Worm (Caenorhabditis elegans) whole organism, young adult: Measurements from ENCODE around the gene F45E1.1.

Source experiments
- B0336.3 ChIP-seq: fragments of 200-800 bp; sonication (Bioruptor generic); IDR thresholded peaks from 2 replicates; pipeline ENCODE4 v1.3.6; 2022; ENCODE audit warnings: missing genetic modification characterization, missing compliant biosample characterization
- C06A6.2 ChIP-seq: fragments of 200-800 bp; sonication (Bioruptor generic); conservative IDR thresholded peaks from 2 replicates; pipeline ENCODE4 v1.3.6; 2022; ENCODE audit warnings: missing genetic modification characterization, missing compliant biosample characterization
- F10E7.11 ChIP-seq: sonication (generic microtip); optimal IDR thresholded peaks from 2 replicates; lab custom pipeline; 2017; ENCODE audit warnings: mild to moderate bottlenecking, missing genetic modification characterization, moderate library complexity, missing compliant biosample characterization
- F39B2.1 ChIP-seq: fragments of 200-800 bp; sonication (Bioruptor generic); IDR thresholded peaks from 2 replicates; pipeline ENCODE4 v1.3.6; 2022; ENCODE audit warnings: missing genetic modification reagents, missing genetic modification characterization, missing compliant biosample characterization
- F52B5.7 ChIP-seq: sonication (generic microtip); optimal IDR thresholded peaks from 2 replicates; lab custom pipeline; 2016; ENCODE audit warnings: mild to moderate bottlenecking, missing genetic modification characterization, missing compliant biosample characterization
- K11D2.4 ChIP-seq: fragments of 200-800 bp; sonication (Bioruptor generic); IDR thresholded peaks from 2 replicates; pipeline ENCODE4 v1.3.6; 2022; ENCODE audit warnings: missing genetic modification reagents, missing genetic modification characterization, missing compliant biosample characterization
- K12H6.12 ChIP-seq: fragments of 200-800 bp; sonication (Bioruptor generic); optimal IDR thresholded peaks from 2 replicates; lab custom pipeline; 2018; ENCODE audit warnings: mild to moderate bottlenecking, missing genetic modification characterization, missing compliant biosample characterization
- T07F8.4 ChIP-seq: sonication (generic microtip); optimal IDR thresholded peaks from 2 replicates; lab custom pipeline; 2016; ENCODE audit warnings: mild to moderate bottlenecking, missing genetic modification characterization, moderate library complexity, missing compliant biosample characterization
- Y79H2A.3 ChIP-seq: fragments of 200-800 bp; sonication (Bioruptor generic); conservative IDR thresholded peaks from 2 replicates; pipeline ENCODE4 v1.3.6; 2022; ENCODE audit warnings: missing genetic modification reagents, missing genetic modification characterization, missing compliant biosample characterization
- ZK185.1 ChIP-seq: sonication (generic microtip); optimal IDR thresholded peaks from 2 replicates; lab custom pipeline; 2016; ENCODE audit warnings: mild to moderate bottlenecking, missing genetic modification characterization, missing compliant biosample characterization; ENCODE audit not compliant: poor library complexity, severe bottlenecking
- akir-1 ChIP-seq: fragments of 200-800 bp; sonication (Bioruptor generic); optimal IDR thresholded peaks from 2 replicates; lab custom pipeline; 2018; ENCODE audit warnings: mild to moderate bottlenecking, missing genetic modification characterization, moderate library complexity, missing compliant biosample characterization
- ama-1 ChIP-seq, 3 experiments: fragments of 150-350 bp in 1 of 3; sonication (generic microtip) in 2 of 3; optimal IDR thresholded peaks; 2 replicates each; lab custom pipeline; 2014 to 2018; ENCODE audit warnings: missing biosample characterization in 2 of 3, missing genetic modification characterization in 2 of 3, missing genetic modification reagents in 2 of 3
- aptf-2 ChIP-seq: fragments of 200-800 bp; sonication (Bioruptor generic); conservative IDR thresholded peaks from 2 replicates; pipeline ENCODE4 v1.3.6; 2022; ENCODE audit warnings: missing genetic modification reagents, missing genetic modification characterization, missing compliant biosample characterization
- aptf-3 ChIP-seq: fragments of 200-800 bp; sonication (Bioruptor generic); IDR thresholded peaks from 2 replicates; pipeline ENCODE4 v1.3.6; 2022; ENCODE audit warnings: missing genetic modification characterization, missing compliant biosample characterization
- atf-7 ChIP-seq: sonication (generic microtip); optimal IDR thresholded peaks from 2 replicates; lab custom pipeline; 2017; ENCODE audit warnings: mild to moderate bottlenecking, missing genetic modification characterization, missing compliant biosample characterization
- attf-5 ChIP-seq: fragments of 200-800 bp; sonication (Bioruptor generic); optimal IDR thresholded peaks from 2 replicates; lab custom pipeline; 2018; ENCODE audit warnings: mild to moderate bottlenecking, missing genetic modification characterization, missing compliant biosample characterization
- ceh-40 ChIP-seq: fragments of 200-800 bp; sonication (Bioruptor generic); IDR thresholded peaks from 2 replicates; pipeline ENCODE4 v1.3.6; 2022; ENCODE audit warnings: missing genetic modification characterization, missing compliant biosample characterization
- ceh-91 ChIP-seq: fragments of 200-800 bp; sonication (Bioruptor generic); IDR thresholded peaks from 2 replicates; pipeline ENCODE4 v1.3.6; 2022; ENCODE audit warnings: missing genetic modification reagents, missing genetic modification characterization, missing compliant biosample characterization
- chd-7 ChIP-seq: sonication (generic microtip); optimal IDR thresholded peaks from 2 replicates; lab custom pipeline; 2016; ENCODE audit warnings: mild to moderate bottlenecking, missing genetic modification characterization, moderate library complexity, missing compliant biosample characterization
- dox-1 ChIP-seq: fragments of 200-800 bp; sonication (Bioruptor generic); IDR thresholded peaks from 2 replicates; pipeline ENCODE4 v1.3.6; 2022; ENCODE audit warnings: missing genetic modification reagents, missing genetic modification characterization, missing compliant biosample characterization
- egl-18 ChIP-seq: fragments of 200-800 bp; sonication (Bioruptor generic); IDR thresholded peaks from 2 replicates; pipeline ENCODE4 v1.3.6; 2022; ENCODE audit warnings: missing genetic modification reagents, missing genetic modification characterization, missing compliant biosample characterization
- egrh-3 ChIP-seq: fragments of 200-800 bp; sonication (Bioruptor generic); IDR thresholded peaks from 2 replicates; pipeline ENCODE4 v1.3.6; 2022; ENCODE audit warnings: missing genetic modification reagents, missing genetic modification characterization, missing compliant biosample characterization
- ets-4 ChIP-seq: fragments of 200-800 bp; sonication (Bioruptor generic); optimal IDR thresholded peaks from 2 replicates; lab custom pipeline; 2018; ENCODE audit warnings: mild to moderate bottlenecking, missing genetic modification characterization, missing compliant biosample characterization
- gei-17 ChIP-seq: fragments of 200-800 bp; sonication (Bioruptor generic); optimal IDR thresholded peaks from 2 replicates; lab custom pipeline; 2018; ENCODE audit warnings: mild to moderate bottlenecking, missing genetic modification characterization, missing compliant biosample characterization
- hmg-1.2 ChIP-seq: fragments of 200-800 bp; sonication (Bioruptor generic); IDR thresholded peaks from 2 replicates; pipeline ENCODE4 v1.3.6; 2022; ENCODE audit warnings: missing genetic modification reagents, missing genetic modification characterization, missing compliant biosample characterization
- let-526 ChIP-seq: fragments of 200-800 bp; sonication (Bioruptor generic); IDR thresholded peaks from 2 replicates; pipeline ENCODE4 v1.3.6; 2022; ENCODE audit warnings: missing genetic modification reagents, missing genetic modification characterization, missing compliant biosample characterization
- lin-54 ChIP-seq: fragments of 200-800 bp; sonication (Bioruptor generic); optimal IDR thresholded peaks from 2 replicates; lab custom pipeline; 2018; ENCODE audit warnings: mild to moderate bottlenecking, missing genetic modification characterization, missing compliant biosample characterization
- lir-1 ChIP-seq: fragments of 200-800 bp; sonication (Bioruptor generic); conservative IDR thresholded peaks from 2 replicates; pipeline ENCODE4 v1.3.6; 2022; ENCODE audit warnings: missing genetic modification reagents, missing genetic modification characterization, missing compliant biosample characterization
- madf-10 ChIP-seq: sonication (generic microtip); optimal IDR thresholded peaks from 2 replicates; lab custom pipeline; 2016; ENCODE audit warnings: mild to moderate bottlenecking, missing genetic modification characterization, missing compliant biosample characterization
- madf-8 ChIP-seq: fragments of 200-800 bp; sonication (Bioruptor generic); conservative IDR thresholded peaks from 2 replicates; pipeline ENCODE4 v1.3.6; 2022; ENCODE audit warnings: missing genetic modification reagents, missing genetic modification characterization, missing compliant biosample characterization
- mcd-1 ChIP-seq: fragments of 200-800 bp; sonication (Bioruptor generic); IDR thresholded peaks from 2 replicates; pipeline ENCODE4 v1.3.6; 2022; ENCODE audit warnings: missing genetic modification reagents, missing genetic modification characterization, missing compliant biosample characterization
- mes-4 ChIP-seq: sonication (generic microtip); optimal IDR thresholded peaks from 2 replicates; lab custom pipeline; 2016; ENCODE audit warnings: missing genotype, missing genetic modification characterization, missing compliant biosample characterization
- nfyb-1 ChIP-seq: fragments of 200-800 bp; sonication (Bioruptor generic); IDR thresholded peaks from 2 replicates; pipeline ENCODE4 v1.3.6; 2022; ENCODE audit warnings: missing genetic modification reagents, missing genetic modification characterization, missing compliant biosample characterization
- nhr-90 ChIP-seq: sonication (generic microtip); optimal IDR thresholded peaks from 2 replicates; lab custom pipeline; 2016; ENCODE audit warnings: missing genotype, mild to moderate bottlenecking, missing genetic modification characterization, missing compliant biosample characterization
- rpc-1 ChIP-seq, 2 experiments: fragments of 150-350 bp in 1 of 2; sonication (generic microtip) in 1 of 2; optimal IDR thresholded peaks; 2 replicates each; lab custom pipeline; 2014 to 2018; ENCODE audit warnings: missing biosample characterization in 1 of 2, missing genetic modification characterization in 1 of 2, missing genetic modification reagents in 1 of 2, missing genotype in 1 of 2
- snpc-4 ChIP-seq, 5 experiments: fragments of 150-350 bp in 1 of 5; sonication (generic microtip) in 4 of 5; optimal IDR thresholded peaks; 2 replicates each; lab custom pipeline; 2014 to 2018; ENCODE audit warnings: missing genetic modification characterization in 5 of 5, missing biosample characterization in 3 of 5, antibody characterized with exemption in 2 of 5, mild to moderate bottlenecking in 2 of 5, missing compliant biosample characterization in 2 of 5, missing genotype in 2 of 5, moderate library complexity in 2 of 5, missing genetic modification reagents in 1 of 5
- somi-1 ChIP-seq: fragments of 200-800 bp; sonication (Bioruptor generic); optimal IDR thresholded peaks from 2 replicates; lab custom pipeline; 2018; ENCODE audit warnings: mild to moderate bottlenecking, missing genetic modification characterization, missing compliant biosample characterization
- tbp1 ChIP-seq: fragments of 200-800 bp; sonication (Bioruptor generic); optimal IDR thresholded peaks from 2 replicates; lab custom pipeline; 2018; ENCODE audit warnings: mild to moderate bottlenecking, missing genetic modification characterization, missing compliant biosample characterization
- tlf-1 ChIP-seq: fragments of 200-800 bp; sonication (Bioruptor generic); optimal IDR thresholded peaks from 2 replicates; lab custom pipeline; 2018; ENCODE audit warnings: mild to moderate bottlenecking, missing genetic modification characterization, missing compliant biosample characterization
- unc-62 ChIP-seq: fragments of 150-350 bp; optimal IDR thresholded peaks from 2 replicates; lab custom pipeline; 2014; ENCODE audit warnings: missing biosample characterization, missing genetic modification reagents, missing genetic modification characterization
- zfh-2 ChIP-seq: fragments of 200-800 bp; sonication (Bioruptor generic); conservative IDR thresholded peaks from 2 replicates; pipeline ENCODE4 v1.3.6; 2022; ENCODE audit warnings: missing genetic modification reagents, missing genetic modification characterization, missing compliant biosample characterization
- ztf-22 ChIP-seq: fragments of 200-800 bp; sonication (Bioruptor generic); optimal IDR thresholded peaks from 2 replicates; lab custom pipeline; 2018; ENCODE audit warnings: mild to moderate bottlenecking, missing genetic modification characterization, moderate library complexity, missing compliant biosample characterization
- ztf-25 ChIP-seq: fragments of 200-800 bp; sonication (Bioruptor generic); IDR thresholded peaks from 2 replicates; pipeline ENCODE4 v1.3.6; 2022; ENCODE audit warnings: missing genetic modification reagents, missing genetic modification characterization, missing compliant biosample characterization
- ztf-28 ChIP-seq: fragments of 200-800 bp; sonication (Bioruptor generic); IDR thresholded peaks from 2 replicates; pipeline ENCODE4 v1.3.6; 2022; ENCODE audit warnings: missing genetic modification reagents, missing genetic modification characterization, missing compliant biosample characterization

The F45E1.1 gene

DNA sequence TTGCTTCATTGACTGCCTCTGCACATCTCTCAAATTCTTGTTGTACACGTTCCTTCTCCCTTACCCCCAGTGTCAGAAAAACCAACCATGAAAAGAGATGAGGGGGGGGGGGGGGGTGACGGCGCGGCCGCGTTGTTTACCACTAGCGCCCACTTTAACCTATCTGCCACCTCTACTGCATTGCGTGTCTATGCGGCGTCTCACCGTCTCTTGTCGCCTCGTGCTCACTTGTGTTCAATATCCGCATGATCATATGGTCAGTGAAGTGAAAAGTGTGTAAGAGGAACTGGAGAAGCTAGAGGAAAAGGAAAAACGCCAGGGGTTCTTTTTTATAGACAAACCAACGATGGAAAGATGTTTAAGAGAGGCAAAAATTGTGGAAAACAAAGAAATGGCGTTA, 16.2 kb downstream of the F45E1.1 start (continued):
- TF ChIP-seq F39B2.1 (GFP tag; lab: Robert Waterston, UW) (no peak), F10E7.11 (tag; lab: Kevin White, UChicago) (no peak), ztf-25 (GFP tag; lab: Robert Waterston, UW) (0 out of 2 replicates have a peak, but pooled peaks have one; percentile 33), aptf-3 (GFP tag; lab: Robert Waterston, UW) (no peak), ceh-91 (GFP tag; lab: Robert Waterston, UW) (no peak), ZK185.1 (tag; lab: Kevin White, UChicago) (peak; percentile 58), nhr-90 (tag; lab: Kevin White, UChicago) (peak; percentile 25), zfh-2 (GFP tag; lab: Robert Waterston, UW) (peak; percentile 97), tbp1 (GFP tag; lab: Kevin White, UChicago) (peak; percentile 66), ceh-40 (GFP tag; lab: Robert Waterston, UW) (no peak), rpc-1 (optimal IDR thresholded peaks at IDR 0.05; lab: Kevin White, UChicago) (no peak), rpc-1 (tag; optimal IDR thresholded peaks at IDR 0.05; lab: Kevin White, UChicago) (no peak), ama-1 (optimal IDR thresholded peaks at IDR 0.05; lab: Kevin White, UChicago) (no peak), ama-1 (GFP tag; optimal IDR thresholded peaks at IDR 0.05; lab: Kevin White, UChicago) (peak in 1 of 2 experiments; percentile 7), egl-18 (GFP tag; lab: Robert Waterston, UW) (no peak)
- TF ChIP-seq, all 124 proteins: peak for 58

DNA sequence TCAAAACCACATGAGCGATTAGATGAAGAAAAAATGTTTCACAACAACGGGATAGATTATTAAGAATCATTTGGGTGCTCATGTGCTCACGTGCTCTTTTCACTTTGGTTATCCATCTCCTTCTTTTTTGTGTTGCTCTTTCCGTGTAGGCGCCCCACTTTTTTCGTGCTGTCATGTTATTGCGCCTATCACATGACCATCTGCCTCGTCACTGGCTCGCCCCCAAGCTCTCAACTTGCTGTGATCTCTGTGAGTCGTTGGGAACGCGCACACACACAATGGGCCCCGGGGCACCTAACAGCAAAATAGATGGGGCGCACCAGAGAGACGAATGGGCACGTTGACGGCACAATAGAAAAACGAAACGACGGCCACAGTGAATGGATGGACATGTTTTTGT, 18.1 kb downstream of the F45E1.1 start:
- TF ChIP-seq chd-7 (tag; lab: Kevin White, UChicago) (peak; percentile 82), ets-4 (peak; percentile 40), mcd-1 (GFP tag; lab: Robert Waterston, UW) (peak; percentile 20; the same call in 1 of the 2 replicates), K11D2.4 (GFP tag; lab: Robert Waterston, UW) (peak; percentile 80), F10E7.11 (tag; lab: Kevin White, UChicago) (no peak), nhr-90 (tag; lab: Kevin White, UChicago) (no peak), T07F8.4 (tag; lab: Kevin White, UChicago) (peak; percentile 18), ztf-28 (GFP tag; lab: Robert Waterston, UW) (no peak), hmg-1.2 (GFP tag; lab: Robert Waterston, UW) (peak; percentile 54), tlf-1 (GFP tag; lab: Kevin White, UChicago) (peak; percentile 12), K12H6.12 (peak; percentile 94), attf-5 (peak; percentile 55), somi-1 (peak; percentile 61), lin-54 (GFP tag; lab: Kevin White, UChicago) (peak; percentile 12), let-526 (GFP tag; lab: Robert Waterston, UW) (peak; percentile 40; the same call in 1 of the 2 replicates), C06A6.2 (GFP tag; lab: Robert Waterston, UW) (peak; percentile 65), mes-4 (tag; lab: Kevin White, UChicago) (no peak), madf-8 (GFP tag; lab: Robert Waterston, UW) (no peak), Y79H2A.3 (GFP tag; lab: Robert Waterston, UW) (no peak), madf-10 (tag; lab: Kevin White, UChicago) (peak; percentile 35), lir-1 (GFP tag; lab: Robert Waterston, UW) (peak; percentile 16; the same call in 1 of the 2 replicates), atf-7 (peak; percentile 43), unc-62 (GFP tag; lab: Kevin White, UChicago) (no peak), zfh-2 (GFP tag; lab: Robert Waterston, UW) (peak; percentile 93), akir-1 (peak; percentile 16), gei-17 (GFP tag; lab: Kevin White, UChicago) (no peak), ztf-22 (GFP tag; lab: Kevin White, UChicago) (no peak), snpc-4 (GFP tag; optimal IDR thresholded peaks at IDR 0.05; lab: Kevin White, UChicago) (no peak), snpc-4 (tag; optimal IDR thresholded peaks at IDR 0.05; lab: Kevin White, UChicago) (peak in 2 of 4 experiments; percentile 27 to 30), tbp1 (GFP tag; lab: Kevin White, UChicago) (peak; percentile 12), B0336.3 (GFP tag; lab: Robert Waterston, UW) (peak; percentile 79), nfyb-1 (GFP tag; lab: Robert Waterston, UW) (peak; percentile 69; the same call in 1 of the 2 replicates), aptf-3 (GFP tag; lab: Robert Waterston, UW) (peak; percentile 76; the same call in 1 of the 2 replicates), aptf-2 (no peak), dox-1 (peak; percentile 54; the same call in 1 of the 2 replicates), ZK185.1 (tag; lab: Kevin White, UChicago) (peak; percentile 36), F52B5.7 (tag; lab: Kevin White, UChicago) (peak; percentile 61), egrh-3 (GFP tag; lab: Robert Waterston, UW) (peak; percentile 13; the same call in 1 of the 2 replicates)
